Worm (Caenorhabditis elegans): Measurements from ENCODE around the gene sqv-8.

The sqv-8 gene

DNA sequence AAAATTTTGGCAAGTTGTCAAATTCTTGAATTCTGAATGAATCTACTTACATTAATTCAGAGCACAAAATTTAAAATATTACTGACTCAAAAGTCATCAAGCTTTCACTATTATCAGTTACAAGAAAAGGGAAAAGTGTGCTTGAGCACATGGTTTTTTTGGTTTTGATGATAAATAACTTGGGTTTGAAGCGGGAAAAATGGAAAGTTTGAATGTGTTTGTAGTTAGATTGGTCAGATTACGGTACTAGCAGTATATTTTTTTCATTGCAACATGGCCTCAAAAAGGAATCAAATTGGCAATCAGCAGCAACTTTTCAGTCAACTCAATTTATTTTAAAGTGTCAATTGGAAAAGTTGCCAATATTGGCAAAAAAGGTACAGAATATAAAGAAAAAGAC is 42.1 kb upstream of the sqv-8 start (continued):
- no peak for TF ChIP-seq F49E8.2 (tag; optimal IDR thresholded peaks at IDR 0.05; ENCODE audit: borderline replicate concordance)
- no peak for TF ChIP-seq spr-3 (GFP tag; optimal IDR thresholded peaks at IDR 0.05)

DNA sequence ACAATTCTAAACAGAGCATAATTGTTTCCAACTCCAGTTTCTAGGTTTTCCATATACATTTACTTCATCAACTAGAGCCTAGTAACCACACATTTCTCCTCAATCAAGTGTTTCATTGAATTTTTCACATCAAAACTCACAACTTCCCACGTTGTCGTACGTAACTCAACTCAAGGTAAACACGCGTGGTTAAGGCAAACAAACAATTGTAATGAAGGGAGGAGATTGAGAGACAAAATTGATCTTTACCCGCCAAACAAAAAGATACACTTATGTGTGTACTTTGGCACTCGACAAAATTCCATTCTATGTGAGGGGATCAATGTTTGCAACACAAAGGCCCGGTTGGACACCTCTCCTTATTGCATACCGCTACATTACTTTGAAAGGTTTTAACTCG is 41.4 kb upstream of the sqv-8 start, which contains the start of gene nhr-19:
Gene nhr-19, minus strand, starts transcription at position 191 of the 400 bp plus-strand sequence.
- TF ChIP-seq unc-130 (GFP tag; optimal IDR thresholded peaks at IDR 0.05) (no peak), lin-1 (GFP tag; IDR thresholded peaks at IDR 0.05) (no peak), aha-1 (tag) (peak; percentile 72), ceh-28 (tag; optimal IDR thresholded peaks at IDR 0.05) (no peak), unc-62 (GFP tag; optimal IDR thresholded peaks at IDR 0.05 in 1 of 2) (peak in 1 of 2 experiments; percentile 88), unc-62 (tag; optimal IDR thresholded peaks at IDR 0.05) (no peak), saeg-2 (GFP tag; IDR thresholded peaks at IDR 0.05) (no peak), snpc-4 (tag; optimal IDR thresholded peaks at IDR 0.05) (no peak), mxl-3 (GFP tag; optimal IDR thresholded peaks at IDR 0.05) (peak; percentile 33), dmd-9 (GFP tag; IDR thresholded peaks at IDR 0.05) (no peak), zfp-2 (tag; optimal IDR thresholded peaks at IDR 0.05) (no peak), arid-1 (GFP tag; conservative IDR thresholded peaks at IDR 0.05) (no peak), nhr-237 (tag; optimal IDR thresholded peaks at IDR 0.05) (no peak), nhr-11 (tag; optimal IDR thresholded peaks at IDR 0.05) (peak; percentile 74), ama-1 (optimal IDR thresholded peaks at IDR 0.05) (no peak), gei-8 (GFP tag; optimal IDR thresholded peaks at IDR 0.05) (no peak), php-3 (GFP tag; IDR thresholded peaks at IDR 0.05) (no peak), lin-15B (tag; optimal IDR thresholded peaks at IDR 0.05) (no peak), nhr-28 (tag; optimal IDR thresholded peaks at IDR 0.05) (peak; percentile 23), R02D3.7 (tag; optimal IDR thresholded peaks at IDR 0.05) (no peak), ceh-20 (GFP tag; IDR thresholded peaks at IDR 0.05) (no peak), daf-16 (GFP tag; optimal IDR thresholded peaks at IDR 0.05) (no peak), daf-16 (tag; optimal IDR thresholded peaks at IDR 0.05) (peak; percentile 63), nhr-102 (tag; optimal IDR thresholded peaks at IDR 0.05) (no peak), egl-27 (tag; optimal IDR thresholded peaks at IDR 0.05) (no peak), sdz-12 (GFP tag; optimal IDR thresholded peaks at IDR 0.05) (no peak), zip-2 (tag; optimal IDR thresholded peaks at IDR 0.05) (no peak), dpl-1 (GFP tag; optimal IDR thresholded peaks at IDR 0.05) (no peak)

DNA sequence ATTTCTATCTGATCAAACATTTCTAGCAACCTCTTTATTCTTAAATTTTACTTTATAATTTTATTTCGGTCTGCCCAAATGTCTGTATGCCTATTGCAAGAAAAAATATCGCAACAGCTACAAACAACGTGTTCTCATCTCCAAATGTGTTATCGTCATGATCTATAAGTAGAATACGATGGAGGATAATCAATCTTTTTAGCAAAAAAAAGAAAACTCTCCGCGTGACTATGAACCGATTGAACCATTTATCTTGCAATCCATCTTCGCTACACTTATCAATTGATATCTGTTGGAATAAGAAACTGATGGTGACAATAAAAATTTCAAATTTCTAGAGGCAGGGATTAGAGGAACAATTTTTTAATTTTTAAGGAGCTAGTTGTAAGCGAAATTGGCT is 40.8 kb upstream of the sqv-8 start:
- TF ChIP-seq ama-1 (optimal IDR thresholded peaks at IDR 0.05) (no peak), lin-38 (GFP tag; IDR thresholded peaks at IDR 0.05) (no peak), nhr-28 (tag; optimal IDR thresholded peaks at IDR 0.05) (peak; percentile 61), mdl-1 (tag; optimal IDR thresholded peaks at IDR 0.05) (peak in 1 of 2 experiments; percentile 59), ctbp-1 (GFP tag; IDR thresholded peaks at IDR 0.05) (0 out of 2 replicates have a peak, but pooled peaks have one; percentile 30), nhr-11 (tag; optimal IDR thresholded peaks at IDR 0.05) (peak; percentile 42), mxl-3 (GFP tag; optimal IDR thresholded peaks at IDR 0.05) (peak; percentile 44), hlh-30 (tag; optimal IDR thresholded peaks at IDR 0.05; ENCODE audit: insufficient read depth) (peak; percentile 45), nhr-237 (tag; optimal IDR thresholded peaks at IDR 0.05) (no peak), unc-62 (GFP tag; optimal IDR thresholded peaks at IDR 0.05 in 1 of 2) (peak in 1 of 2 experiments; percentile 8), unc-62 (tag; optimal IDR thresholded peaks at IDR 0.05) (no peak)

ce11 chrII:9606485-9607036 is 40.2 kb upstream of the sqv-8 start:
- TF ChIP-seq mdl-1 (tag; optimal IDR thresholded peaks at IDR 0.05) (peak in 1 of 2 experiments; percentile 77), aha-1 (tag) (peak; percentile 94), hlh-30 (tag; optimal IDR thresholded peaks at IDR 0.05; ENCODE audit: insufficient read depth) (peak; percentile 36), nhr-11 (tag; optimal IDR thresholded peaks at IDR 0.05) (peak; percentile 59), T20F7.1 (GFP tag; optimal IDR thresholded peaks at IDR 0.05) (peak; percentile 2), daf-16 (GFP tag; optimal IDR thresholded peaks at IDR 0.05) (no peak), daf-16 (tag; optimal IDR thresholded peaks at IDR 0.05) (peak; percentile 63), dmd-6 (GFP tag; IDR thresholded peaks at IDR 0.05) (peak; percentile 36), hif-1 (tag; optimal IDR thresholded peaks at IDR 0.05) (peak; percentile 57 to 97), daf-19 (GFP tag; conservative IDR thresholded peaks at IDR 0.05) (no peak), dve-1 (tag; optimal IDR thresholded peaks at IDR 0.05; ENCODE audit: insufficient read depth) (peak; percentile 67), dmd-8 (GFP tag; IDR thresholded peaks at IDR 0.05) (no peak), hlh-11 (tag; optimal IDR thresholded peaks at IDR 0.05) (peak; percentile 38), ceh-62 (tag; optimal IDR thresholded peaks at IDR 0.05) (no peak)
